Fruit fly (Drosophila melanogaster) whole organism, embryonic: ENCODE measurements around the gene euc.
A peak's percentile ranks its signal among the peaks of the same experiment; 100 is the strongest.

Experiments
- BtbVII ChIP-seq: fragments of 200-800 bp; sonication (Bioruptor generic); optimal IDR thresholded peaks from 3 replicates; lab custom pipeline; 2017; ENCODE audit warnings: missing biosample characterization, mild to moderate bottlenecking, missing genetic modification characterization
- CG10274 ChIP-seq: fragments of 200-800 bp; sonication (Bioruptor generic); optimal IDR thresholded peaks from 3 replicates; lab custom pipeline; 2017; ENCODE audit warnings: missing biosample characterization, mild to moderate bottlenecking, missing genetic modification characterization
- CG10654 ChIP-seq: fragments of 200-800 bp; sonication (Bioruptor generic); optimal IDR thresholded peaks from 2 replicates; lab custom pipeline; 2016; ENCODE audit warnings: missing biosample characterization, missing genetic modification characterization
- CG10979 ChIP-seq: fragments of 200-800 bp; sonication (Bioruptor generic); optimal IDR thresholded peaks from 2 replicates; lab custom pipeline; 2018; ENCODE audit warnings: missing biosample characterization, mild to moderate bottlenecking, missing genetic modification characterization, moderate library complexity
- CG11085 ChIP-seq: fragments of 200-800 bp; sonication (Bioruptor generic); IDR thresholded peaks from 2 replicates; pipeline ENCODE4 v1.3.6; 2022; ENCODE audit warnings: missing biosample characterization, missing genetic modification characterization
- CG13424 ChIP-seq: fragments of 200-800 bp; sonication (Bioruptor generic); optimal IDR thresholded peaks from 2 replicates; lab custom pipeline; 2019; ENCODE audit warnings: missing biosample characterization, mild to moderate bottlenecking, missing genetic modification characterization, moderate library complexity
- CG13775 ChIP-seq: fragments of 200-800 bp; sonication (Bioruptor generic); optimal IDR thresholded peaks from 3 replicates; lab custom pipeline; 2017; ENCODE audit warnings: missing biosample characterization, mild to moderate bottlenecking, missing genetic modification characterization
- CG14860 ChIP-seq: fragments of 200-800 bp; sonication (Bioruptor generic); IDR thresholded peaks from 3 replicates; pipeline ENCODE4 v1.3.6; 2022; ENCODE audit warnings: missing biosample characterization, missing genetic modification characterization; ENCODE audit not compliant: partially characterized antibody
- CG15696 ChIP-seq: fragments of 200-800 bp; sonication (Bioruptor generic); optimal IDR thresholded peaks from 2 replicates; lab custom pipeline; 2019; ENCODE audit warnings: missing biosample characterization, mild to moderate bottlenecking, missing genetic modification characterization, moderate library complexity
- CG18599 ChIP-seq: fragments of 200-800 bp; sonication (Bioruptor generic); optimal IDR thresholded peaks from 3 replicates; lab custom pipeline; 2017; ENCODE audit warnings: missing biosample characterization, missing genetic modification characterization, mild to moderate bottlenecking, moderate library complexity, missing genetic modification reagents
- CG18764 ChIP-seq: fragments of 200-800 bp; sonication (Bioruptor generic); optimal IDR thresholded peaks from 3 replicates; lab custom pipeline; 2016; ENCODE audit warnings: missing biosample characterization, missing genetic modification characterization
- CG2678 ChIP-seq: fragments of 200-800 bp; sonication (Bioruptor generic); optimal IDR thresholded peaks from 3 replicates; lab custom pipeline; 2019; ENCODE audit warnings: missing biosample characterization, mild to moderate bottlenecking, missing genetic modification characterization, moderate library complexity
- CG30431 ChIP-seq: fragments of 200-800 bp; sonication (Bioruptor generic); optimal IDR thresholded peaks from 2 replicates; lab custom pipeline; 2017; ENCODE audit warnings: missing biosample characterization, missing genetic modification characterization
- CG32767 ChIP-seq: fragments of 200-800 bp; sonication (Bioruptor generic); IDR thresholded peaks from 2 replicates; pipeline ENCODE4 v1.3.6; 2022; ENCODE audit warnings: missing biosample characterization, missing genetic modification characterization
- CG43689 ChIP-seq: fragments of 200-800 bp; sonication (Bioruptor generic); IDR thresholded peaks from 2 replicates; pipeline ENCODE4 v1.3.6; 2022; ENCODE audit warnings: missing biosample characterization, missing genetic modification characterization
- CG6654 ChIP-seq: fragments of 200-800 bp; sonication (Bioruptor generic); optimal IDR thresholded peaks from 2 replicates; lab custom pipeline; 2017; ENCODE audit warnings: missing biosample characterization, mild to moderate bottlenecking, missing genetic modification characterization
- CG7839 ChIP-seq: fragments of 200-800 bp; sonication (Bioruptor generic); optimal IDR thresholded peaks from 3 replicates; lab custom pipeline; 2018; ENCODE audit warnings: missing biosample characterization, mild to moderate bottlenecking, missing genetic modification characterization, moderate library complexity
- CG9437 ChIP-seq: fragments of 200-800 bp; sonication (Bioruptor generic); optimal IDR thresholded peaks from 2 replicates; lab custom pipeline; 2018; ENCODE audit warnings: missing biosample characterization, mild to moderate bottlenecking, missing genetic modification characterization
- CG9932 ChIP-seq: fragments of 200-800 bp; sonication (Bioruptor generic); IDR thresholded peaks from 2 replicates; pipeline ENCODE4 v1.3.6; 2022; ENCODE audit warnings: missing biosample characterization, missing genetic modification characterization
- Dek ChIP-seq: fragments of 200-800 bp; sonication (Bioruptor generic); optimal IDR thresholded peaks from 3 replicates; lab custom pipeline; 2019; ENCODE audit warnings: missing biosample characterization, mild to moderate bottlenecking, missing genetic modification characterization, moderate library complexity
- Hr51 ChIP-seq, 2 experiments: fragments of 200-800 bp; sonication (Bioruptor generic); optimal IDR thresholded peaks; 2 replicates in 1 of 2; 3 replicates in 1 of 2; lab custom pipeline; 2016 to 2018; ENCODE audit warnings: missing biosample characterization in 2 of 2, missing genetic modification characterization in 2 of 2, mild to moderate bottlenecking in 1 of 2, moderate library complexity in 1 of 2
- Kr ChIP-seq: fragments of 200-800 bp; sonication (Bioruptor generic); optimal IDR thresholded peaks from 2 replicates; lab custom pipeline; 2017; ENCODE audit warnings: missing biosample characterization, mild to moderate bottlenecking, missing genetic modification characterization
- Nf-YC ChIP-seq: fragments of 200-800 bp; optimal IDR thresholded peaks from 3 replicates; lab custom pipeline; 2019; ENCODE audit warnings: missing biosample characterization, mild to moderate bottlenecking, missing genetic modification characterization, moderate library complexity
- PHDP ChIP-seq: fragments of 200-800 bp; sonication (Bioruptor generic); optimal IDR thresholded peaks from 3 replicates; lab custom pipeline; 2018; ENCODE audit warnings: missing biosample characterization, mild to moderate bottlenecking, missing genetic modification characterization, moderate library complexity
- Sox102F ChIP-seq: fragments of 200-800 bp; sonication (Bioruptor generic); optimal IDR thresholded peaks from 2 replicates; lab custom pipeline; 2018; ENCODE audit warnings: missing biosample characterization, mild to moderate bottlenecking, missing genetic modification characterization, moderate library complexity
- Trl ChIP-seq, 3 experiments: fragments of >200 bp in 2 of 3; fragments of 200-800 bp in 1 of 3; sonication (Bioruptor generic) in 1 of 3; optimal IDR thresholded peaks; 2 replicates in 1 of 3; 3 replicates in 2 of 3; lab custom pipeline; 2016 to 2017; ENCODE audit warnings: missing biosample characterization in 1 of 3, missing genetic modification characterization in 1 of 3
- Xrp1 ChIP-seq: fragments of 200-800 bp; sonication (Bioruptor generic); IDR thresholded peaks from 2 replicates; pipeline ENCODE4 v1.3.6; 2022; ENCODE audit warnings: missing biosample characterization, missing genetic modification characterization
- ash1 ChIP-seq: fragments of 200-800 bp; sonication (Bioruptor generic); optimal IDR thresholded peaks from 2 replicates; lab custom pipeline; 2018; ENCODE audit warnings: missing biosample characterization, mild to moderate bottlenecking, missing genetic modification characterization
- cad ChIP-seq: fragments of >200 bp; optimal IDR thresholded peaks from 2 replicates; lab custom pipeline; 2017; ENCODE audit warnings: missing biosample characterization, missing genetic modification characterization
- chif ChIP-seq, 2 experiments: fragments of 200-800 bp; sonication (Bioruptor generic); optimal IDR thresholded peaks; 3 replicates each; lab custom pipeline; 2016; ENCODE audit warnings: missing biosample characterization in 2 of 2, missing genetic modification characterization in 2 of 2
- chn ChIP-seq: fragments of 200-800 bp; sonication (Bioruptor generic); optimal IDR thresholded peaks from 2 replicates; lab custom pipeline; 2016; ENCODE audit warnings: missing biosample characterization, missing genetic modification characterization
- dysf ChIP-seq: fragments of 200-800 bp; sonication (Bioruptor generic); IDR thresholded peaks from 3 replicates; pipeline ENCODE4 v1.3.6; 2022; ENCODE audit warnings: missing biosample characterization, missing genetic modification characterization
- emc ChIP-seq: fragments of 200-800 bp; sonication (Bioruptor generic); optimal IDR thresholded peaks from 2 replicates; lab custom pipeline; 2016; ENCODE audit warnings: missing biosample characterization, missing genetic modification characterization
- fd96Cb ChIP-seq: fragments of 200-800 bp; sonication (Bioruptor generic); optimal IDR thresholded peaks from 2 replicates; lab custom pipeline; 2018; ENCODE audit warnings: missing biosample characterization, mild to moderate bottlenecking, missing genetic modification characterization, moderate library complexity
- kay ChIP-seq: fragments of 200-800 bp; sonication (Bioruptor generic); optimal IDR thresholded peaks from 2 replicates; lab custom pipeline; 2016; ENCODE audit warnings: missing biosample characterization, missing genetic modification characterization
- lbe ChIP-seq: fragments of 200-800 bp; sonication (Bioruptor generic); optimal IDR thresholded peaks from 2 replicates; lab custom pipeline; 2016; ENCODE audit warnings: missing biosample characterization, mild to moderate bottlenecking, missing genetic modification characterization
- lola ChIP-seq, 3 experiments: fragments of >200 bp in 2 of 3; fragments of 200-800 bp in 1 of 3; sonication (Bioruptor generic) in 1 of 3; optimal IDR thresholded peaks; 2 replicates each; lab custom pipeline; 2017 to 2019; ENCODE audit warnings: missing biosample characterization in 3 of 3, missing genetic modification characterization in 3 of 3, mild to moderate bottlenecking in 1 of 3, moderate library complexity in 1 of 3
- luna ChIP-seq: fragments of 200-800 bp; sonication (Bioruptor generic); optimal IDR thresholded peaks from 2 replicates; lab custom pipeline; 2016; ENCODE audit warnings: missing biosample characterization, missing genetic modification characterization
- nerfin-2 ChIP-seq: fragments of 200-800 bp; sonication (Bioruptor generic); IDR thresholded peaks from 2 replicates; pipeline ENCODE4 v1.3.6; 2022; ENCODE audit warnings: missing biosample characterization, missing genetic modification characterization; ENCODE audit not compliant: partially characterized antibody
- nmo ChIP-seq: fragments of 200-800 bp; sonication (Bioruptor generic); optimal IDR thresholded peaks from 2 replicates; lab custom pipeline; 2018; ENCODE audit warnings: missing biosample characterization, mild to moderate bottlenecking, missing genetic modification characterization, moderate library complexity
- nom ChIP-seq: fragments of 200-800 bp; sonication (Bioruptor generic); optimal IDR thresholded peaks from 2 replicates; lab custom pipeline; 2017; ENCODE audit warnings: missing biosample characterization, missing genetic modification characterization, mild to moderate bottlenecking, moderate library complexity, missing genetic modification reagents
- org-1 ChIP-seq: fragments of 200-800 bp; sonication (Bioruptor generic); optimal IDR thresholded peaks from 2 replicates; lab custom pipeline; 2017; ENCODE audit warnings: missing biosample characterization, missing genetic modification characterization
- pb ChIP-seq: fragments of 200-800 bp; sonication (Bioruptor generic); optimal IDR thresholded peaks from 3 replicates; lab custom pipeline; 2016; ENCODE audit warnings: missing biosample characterization, missing genetic modification characterization
- pzg ChIP-seq: fragments of 200-800 bp; sonication (Bioruptor generic); optimal IDR thresholded peaks from 3 replicates; lab custom pipeline; 2018; ENCODE audit warnings: missing biosample characterization, mild to moderate bottlenecking, missing genetic modification characterization, moderate library complexity
- slou ChIP-seq: fragments of 200-800 bp; sonication (Bioruptor generic); optimal IDR thresholded peaks from 3 replicates; lab custom pipeline; 2016; ENCODE audit warnings: missing biosample characterization, missing genetic modification characterization
- tup ChIP-seq: fragments of 200-800 bp; sonication (Bioruptor generic); optimal IDR thresholded peaks from 2 replicates; lab custom pipeline; 2016; ENCODE audit warnings: missing biosample characterization, mild to moderate bottlenecking, missing genetic modification characterization, moderate library complexity
- tx ChIP-seq: fragments of 200-800 bp; sonication (Bioruptor generic); optimal IDR thresholded peaks from 2 replicates; lab custom pipeline; 2016; ENCODE audit warnings: missing biosample characterization, missing genetic modification characterization
- unc-4 ChIP-seq: fragments of 200-800 bp; sonication (Bioruptor generic); IDR thresholded peaks from 2 replicates; pipeline ENCODE4 v1.3.6; 2022; ENCODE audit warnings: missing biosample characterization, missing genetic modification characterization; ENCODE audit not compliant: partially characterized antibody
- unpg ChIP-seq: fragments of 200-800 bp; sonication (Bioruptor generic); optimal IDR thresholded peaks from 3 replicates; lab custom pipeline; 2018; ENCODE audit warnings: missing biosample characterization, mild to moderate bottlenecking, missing genetic modification characterization, moderate library complexity
- usp ChIP-seq: fragments of >200 bp; optimal IDR thresholded peaks from 2 replicates; lab custom pipeline; 2017; ENCODE audit warnings: missing biosample characterization, missing genetic modification characterization

The euc gene

DNA sequence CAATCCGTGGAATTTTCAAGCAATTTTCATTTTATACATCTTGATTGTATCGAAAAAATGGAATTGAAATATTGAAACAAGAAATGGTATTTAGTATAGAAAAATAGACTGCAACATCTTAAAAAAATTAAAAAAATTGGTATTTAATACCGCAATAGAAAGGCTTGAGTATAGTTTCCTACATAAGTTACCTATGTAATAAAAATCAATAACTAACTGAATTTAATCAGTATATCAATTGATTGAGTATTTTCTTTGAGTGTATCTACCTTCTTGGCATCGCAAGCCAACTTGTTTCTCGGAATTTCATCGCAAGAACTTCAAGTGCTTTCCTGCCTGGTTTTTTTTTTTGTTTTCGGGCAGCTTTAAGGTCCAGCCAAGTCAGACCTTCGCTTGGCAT, 11.9 kb upstream of the euc start (continued):
- no peak for TF ChIP-seq luna
- no peak for TF ChIP-seq CG15696
- TF ChIP-seq unc-4 (GFP tag; lab: Robert Waterston, UW): no peak
- no peak for TF ChIP-seq chif (GFP tag; optimal IDR thresholded peaks at IDR 0.05; lab: Kevin White, UChicago)
- no peak for TF ChIP-seq CG10274 (GFP tag; lab: Kevin White, UChicago)
- TF ChIP-seq CG9437 (GFP tag; lab: Kevin White, UChicago): no peak
- TF ChIP-seq BtbVII (GFP tag; lab: Kevin White, UChicago): no peak
- no peak for TF ChIP-seq CG9932 (GFP tag; lab: Robert Waterston, UW)
- TF ChIP-seq CG14860 (GFP tag; lab: Robert Waterston, UW): no peak
- no peak for TF ChIP-seq nom (GFP tag; lab: Kevin White, UChicago)
- TF ChIP-seq usp (GFP tag; lab: Kevin White, UChicago): no peak
- TF ChIP-seq CG43689 (GFP tag; lab: Robert Waterston, UW): no peak
- peak; percentile 18 for TF ChIP-seq lbe (GFP tag; lab: Kevin White, UChicago)
- no peak for TF ChIP-seq ash1
- no peak for TF ChIP-seq CG11085 (GFP tag; lab: Robert Waterston, UW)
- TF ChIP-seq CG32767 (GFP tag; lab: Robert Waterston, UW): no peak
- TF ChIP-seq org-1 (GFP tag; lab: Kevin White, UChicago): no peak
- peak; percentile 13 for TF ChIP-seq CG7839 (tag; lab: Kevin White, UChicago)
- TF ChIP-seq nmo (GFP tag; lab: Kevin White, UChicago): peak; percentile 24
- no peak for TF ChIP-seq CG10654 (GFP tag; lab: Kevin White, UChicago)
- no peak for TF ChIP-seq pb (GFP tag; lab: Kevin White, UChicago)
- TF ChIP-seq CG18764 (GFP tag; lab: Kevin White, UChicago): no peak
- no peak for TF ChIP-seq kay
- peak; percentile 21 for TF ChIP-seq PHDP
- TF ChIP-seq Kr: no peak
- TF ChIP-seq unpg (GFP tag; lab: Kevin White, UChicago): peak; percentile 30
- peak; percentile 62; the same call in 1 of the 2 replicates for TF ChIP-seq Xrp1 (GFP tag; lab: Robert Waterston, UW)
- TF ChIP-seq CG13775 (GFP tag; lab: Kevin White, UChicago): no peak
- TF ChIP-seq Hr51 (GFP tag; optimal IDR thresholded peaks at IDR 0.05; lab: Kevin White, UChicago): peak in 1 of 2 experiments; percentile 33
- TF ChIP-seq CG6654: no peak
- no peak for TF ChIP-seq Trl (optimal IDR thresholded peaks at IDR 0.05; lab: Kevin White, UChicago)
- no peak for TF ChIP-seq Trl (GFP tag; optimal IDR thresholded peaks at IDR 0.05; lab: Kevin White, UChicago)
- TF ChIP-seq chn (GFP tag; lab: Kevin White, UChicago): no peak
- peak in 1 of 3 experiments; percentile 38 for TF ChIP-seq lola (GFP tag; optimal IDR thresholded peaks at IDR 0.05; lab: Kevin White, UChicago)
- no peak for TF ChIP-seq dysf (GFP tag; lab: Robert Waterston, UW)
- no peak for TF ChIP-seq Nf-YC (tag; lab: Kevin White, UChicago)
- peak; percentile 16 for TF ChIP-seq CG2678
- peak; percentile 18 for TF ChIP-seq Sox102F
- no peak for TF ChIP-seq pzg
- no peak for TF ChIP-seq slou (GFP tag; lab: Kevin White, UChicago)
- no peak for TF ChIP-seq emc (GFP tag; lab: Kevin White, UChicago)
- no peak for TF ChIP-seq Dek (tag; lab: Kevin White, UChicago)
- TF ChIP-seq CG10979 (tag; lab: Kevin White, UChicago): peak; percentile 54
- no peak for TF ChIP-seq tx (GFP tag; lab: Kevin White, UChicago)
- no peak for TF ChIP-seq fd96Cb (tag; lab: Kevin White, UChicago)
- no peak for TF ChIP-seq tup (GFP tag; lab: Kevin White, UChicago)
- no peak for TF ChIP-seq CG30431 (GFP tag; lab: Kevin White, UChicago)
- TF ChIP-seq cad (GFP tag; lab: Kevin White, UChicago): no peak
- TF ChIP-seq CG13424 (tag; lab: Kevin White, UChicago): no peak
- no peak for TF ChIP-seq CG18599 (GFP tag; lab: Kevin White, UChicago)
- TF ChIP-seq nerfin-2 (GFP tag; lab: Robert Waterston, UW): no peak
